Fruit fly (Drosophila melanogaster): ENCODE results near the gene sala.

DNA sequence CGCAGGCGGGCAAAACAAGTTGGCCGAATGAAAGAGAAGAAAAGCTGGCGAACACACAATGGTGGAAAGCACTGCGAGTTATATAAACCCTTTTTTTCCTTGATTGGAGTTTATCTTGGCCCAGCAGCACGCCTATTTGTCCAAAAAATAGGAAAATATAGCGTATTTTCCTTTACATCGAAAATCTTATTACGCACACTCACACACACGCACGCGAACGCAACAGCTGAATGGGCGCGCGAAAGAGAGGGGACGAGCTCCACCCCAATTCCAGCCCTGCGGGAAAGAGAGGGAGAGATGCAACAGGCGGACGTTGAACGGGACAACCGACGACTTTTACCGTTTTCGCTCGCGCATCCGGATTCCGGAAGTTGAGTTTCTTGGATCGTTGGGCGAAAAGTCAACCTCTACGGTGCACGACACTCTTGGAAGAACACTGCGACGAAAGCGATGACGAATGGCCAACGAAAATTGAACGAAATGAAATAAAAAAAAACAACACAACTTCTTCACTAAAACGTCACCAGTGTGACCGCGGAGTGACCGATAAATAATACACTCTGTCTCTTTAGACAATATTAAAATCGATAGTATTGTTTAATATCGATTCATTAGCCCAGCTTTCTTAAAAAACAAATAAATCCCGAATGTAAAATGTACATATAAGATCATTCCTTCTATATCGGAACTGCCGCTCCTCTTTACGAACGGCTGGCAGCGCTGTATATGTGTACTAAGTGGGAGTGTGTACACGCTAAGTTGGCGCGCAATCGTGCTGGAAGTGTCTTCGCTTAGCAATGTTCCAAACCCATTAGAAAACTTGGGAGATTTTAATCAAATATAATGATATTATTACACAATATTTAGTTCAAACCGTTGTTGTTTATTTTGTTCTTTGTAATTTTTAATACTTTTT, 32.3 kb downstream of the sala start, which contains the start of the genes Dlg5 and CG4970:
- TF ChIP-seq Myc (optimal IDR thresholded peaks at IDR 0.05) (no peak), ttk (optimal IDR thresholded peaks at IDR 0.05) (no peak), Sin3A (optimal IDR thresholded peaks at IDR 0.05) (no peak), insv (optimal IDR thresholded peaks at IDR 0.05) (no peak), h (optimal IDR thresholded peaks at IDR 0.05) (no peak), psq (optimal IDR thresholded peaks at IDR 0.05) (no peak)

Measured in Kc167 (cell line).